Fruit fly (Drosophila melanogaster) Kc167 (cell line): ENCODE measurements around the gene Kal1.

ENCODE experiments used
- h ChIP-seq: fragments of >200 bp; optimal IDR thresholded peaks from 3 replicates; lab custom pipeline; 2018; ENCODE audit warnings: missing external identifiers
- insv ChIP-seq: fragments of >200 bp; optimal IDR thresholded peaks from 3 replicates; lab custom pipeline; 2018; ENCODE audit warnings: missing external identifiers

DNA sequence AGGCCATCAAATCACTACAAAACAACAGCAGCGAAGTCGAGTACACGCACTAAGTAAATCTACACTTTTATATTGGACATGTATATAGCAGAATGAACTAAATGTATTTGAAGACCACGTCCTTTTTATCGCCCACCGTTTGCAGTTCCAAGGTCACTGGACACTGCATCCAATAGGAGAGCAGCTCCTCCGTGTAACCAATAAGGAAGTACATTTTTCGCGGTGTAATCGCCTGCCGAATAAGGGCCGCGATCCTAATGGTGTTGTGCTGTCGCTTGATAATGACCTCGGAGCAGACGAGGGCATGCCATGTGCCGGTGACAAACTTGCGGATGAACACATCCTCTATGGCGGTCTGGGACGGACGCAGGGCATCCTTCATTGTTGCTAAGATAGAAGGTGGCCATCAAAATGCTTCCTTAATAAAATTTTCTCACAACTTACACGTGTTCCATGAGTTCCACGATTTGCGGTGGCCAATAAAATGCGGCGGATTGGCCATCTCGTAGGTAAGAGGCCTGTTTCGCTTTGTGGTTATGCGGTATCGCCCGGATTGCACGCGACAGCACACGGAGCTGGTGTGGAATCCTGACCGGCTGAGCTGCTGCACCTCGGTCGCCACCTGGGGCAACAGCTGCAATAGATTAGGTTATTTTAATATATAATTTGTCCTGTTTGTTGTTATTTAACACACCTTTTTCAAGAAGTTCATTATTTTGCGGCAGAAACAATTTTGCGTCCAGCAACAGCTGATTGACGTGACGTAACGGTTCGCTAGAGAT, 21.8 kb downstream of the Kal1 start, which contains the start of gene mRpS24:
- no peak for TF ChIP-seq h (lab: Kevin White, UChicago)
- no peak for TF ChIP-seq insv
